Worm (Caenorhabditis elegans): ENCODE data around the gene clec-54.

Gene clec-54

DNA sequence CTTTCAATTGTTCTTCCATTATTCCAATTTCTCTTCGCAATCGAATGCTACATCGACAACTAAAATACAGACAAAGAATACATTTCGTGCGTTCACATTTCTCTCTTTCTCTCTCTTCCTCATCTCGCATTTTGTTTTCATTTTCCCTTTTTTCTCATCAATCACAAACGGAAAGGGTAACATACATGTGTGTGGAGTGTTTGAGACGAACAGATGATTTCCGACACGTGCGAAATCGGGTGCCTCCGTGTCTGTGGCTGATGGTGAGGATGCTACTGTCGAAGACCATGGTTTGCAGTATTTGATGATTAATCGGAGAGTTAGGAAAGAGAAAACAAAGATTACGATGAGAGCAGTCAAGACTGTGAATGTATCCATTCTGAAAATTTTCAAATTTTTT, 34.0 kb downstream of the clec-54 start, which contains the start of gene R02D5.9 (continued):
- no peak for TF ChIP-seq dmd-8 (GFP tag; IDR thresholded peaks at IDR 0.05)
- TF ChIP-seq ces-1 (GFP tag; optimal IDR thresholded peaks at IDR 0.05): no peak
- TF ChIP-seq ZK546.5 (tag; optimal IDR thresholded peaks at IDR 0.05): no peak
- TF ChIP-seq hmg-1.1 (GFP tag; IDR thresholded peaks at IDR 0.05): no peak
- TF ChIP-seq lin-15B (tag; optimal IDR thresholded peaks at IDR 0.05): no peak
- no peak for TF ChIP-seq ZK337.2 (GFP tag; IDR thresholded peaks at IDR 0.05)
- TF ChIP-seq mdl-1 (tag; optimal IDR thresholded peaks at IDR 0.05): peak; percentile 77 to 97
- no peak for TF ChIP-seq set-16 (GFP tag; IDR thresholded peaks at IDR 0.05)
- TF ChIP-seq Y105C5A.15 (GFP tag; IDR thresholded peaks at IDR 0.05): no peak
- TF ChIP-seq nhr-6 (tag; optimal IDR thresholded peaks at IDR 0.05): peak; percentile 85
- no peak for TF ChIP-seq F10B5.3 (tag; optimal IDR thresholded peaks at IDR 0.05)
- no peak for TF ChIP-seq ceh-20 (GFP tag; IDR thresholded peaks at IDR 0.05)
- no peak for TF ChIP-seq nhr-10 (tag; optimal IDR thresholded peaks at IDR 0.05)
- TF ChIP-seq mxl-3 (GFP tag; optimal IDR thresholded peaks at IDR 0.05): peak; percentile 91
- no peak for TF ChIP-seq dpl-1 (GFP tag; optimal IDR thresholded peaks at IDR 0.05)
- TF ChIP-seq cey-2 (tag; optimal IDR thresholded peaks at IDR 0.05; ENCODE audit: borderline replicate concordance, insufficient read depth): peak; percentile 52
- no peak for TF ChIP-seq zip-11 (GFP tag; IDR thresholded peaks at IDR 0.05)
- no peak for TF ChIP-seq ceh-62 (tag; optimal IDR thresholded peaks at IDR 0.05)
- no peak for TF ChIP-seq nhr-25 (tag; optimal IDR thresholded peaks at IDR 0.05; ENCODE audit: borderline replicate concordance, insufficient read depth)
- no peak for TF ChIP-seq aly-2 (tag; optimal IDR thresholded peaks at IDR 0.05)
- TF ChIP-seq nhr-48 (tag; optimal IDR thresholded peaks at IDR 0.05): no peak
- TF ChIP-seq dve-1 (tag; optimal IDR thresholded peaks at IDR 0.05; ENCODE audit: insufficient read depth): peak; percentile 61
- no peak for TF ChIP-seq aha-1 (tag)
- no peak for TF ChIP-seq nhr-111 (GFP tag; optimal IDR thresholded peaks at IDR 0.05)
- no peak for TF ChIP-seq ceh-44 (GFP tag; IDR thresholded peaks at IDR 0.05)
- TF ChIP-seq ztf-7 (tag; optimal IDR thresholded peaks at IDR 0.05): no peak
- TF ChIP-seq vab-7 (GFP tag; IDR thresholded peaks at IDR 0.05): no peak
- TF ChIP-seq jun-1 (tag; optimal IDR thresholded peaks at IDR 0.05): no peak
- TF ChIP-seq T20F7.1 (GFP tag; optimal IDR thresholded peaks at IDR 0.05): no peak
- TF ChIP-seq unc-39 (tag; optimal IDR thresholded peaks at IDR 0.05): no peak
- no peak for TF ChIP-seq nhr-11 (tag; optimal IDR thresholded peaks at IDR 0.05)
- no peak for TF ChIP-seq daf-8 (GFP tag; IDR thresholded peaks at IDR 0.05)
- TF ChIP-seq ceh-82 (tag; optimal IDR thresholded peaks at IDR 0.05): no peak
- TF ChIP-seq hlh-30 (tag; optimal IDR thresholded peaks at IDR 0.05; ENCODE audit: insufficient read depth): peak; percentile 85
- TF ChIP-seq tra-1 (GFP tag; IDR thresholded peaks at IDR 0.05): peak; percentile 54; the same call in 1 of the 2 replicates
- no peak for TF ChIP-seq T26A8.4 (GFP tag; IDR thresholded peaks at IDR 0.05)
- TF ChIP-seq madf-9 (GFP tag; conservative IDR thresholded peaks at IDR 0.05): no peak
- no peak for TF ChIP-seq saeg-2 (GFP tag; IDR thresholded peaks at IDR 0.05)
- no peak for TF ChIP-seq fos-1 (tag; optimal IDR thresholded peaks at IDR 0.05)
- TF ChIP-seq mep-1 (tag; optimal IDR thresholded peaks at IDR 0.05): no peak
- TF ChIP-seq daf-12 (tag; optimal IDR thresholded peaks at IDR 0.05): no peak
- no peak for TF ChIP-seq F44E2.7 (GFP tag; IDR thresholded peaks at IDR 0.05)
- TF ChIP-seq ctbp-1 (GFP tag; IDR thresholded peaks at IDR 0.05): no peak
- TF ChIP-seq dmd-9 (GFP tag; IDR thresholded peaks at IDR 0.05): no peak
- TF ChIP-seq Y5F2A.4 (GFP tag; optimal IDR thresholded peaks at IDR 0.05): no peak
- TF ChIP-seq tag-97 (GFP tag; IDR thresholded peaks at IDR 0.05): no peak
- TF ChIP-seq arid-1 (GFP tag; conservative IDR thresholded peaks at IDR 0.05): no peak
- no peak for TF ChIP-seq php-3 (GFP tag; IDR thresholded peaks at IDR 0.05)
- no peak for TF ChIP-seq daf-16 (GFP tag; optimal IDR thresholded peaks at IDR 0.05)
- TF ChIP-seq daf-16 (tag; optimal IDR thresholded peaks at IDR 0.05): no peak
- TF ChIP-seq mes-2 (tag; optimal IDR thresholded peaks at IDR 0.05; ENCODE audit: poor library complexity, severe bottlenecking): no peak
- TF ChIP-seq lin-1 (GFP tag; IDR thresholded peaks at IDR 0.05): no peak
- TF ChIP-seq nhr-77 (tag; optimal IDR thresholded peaks at IDR 0.05): peak; percentile 47

All from whole organism, L4 larva.